Fruit fly (Drosophila melanogaster): ENCODE measurements around the gene CG4619.

- no peak for TF ChIP-seq Sox102F (GFP tag; optimal IDR thresholded peaks at IDR 0.05)
- TF ChIP-seq Bteb2 (GFP tag; optimal IDR thresholded peaks at IDR 0.05) = no peak
- no peak for TF ChIP-seq hkb (optimal IDR thresholded peaks at IDR 0.05)
- no peak for TF ChIP-seq hkb (GFP tag; IDR thresholded peaks at IDR 0.05)
- TF ChIP-seq Dref (GFP tag; IDR thresholded peaks at IDR 0.05) = no peak
- no peak for TF ChIP-seq phol (tag; optimal IDR thresholded peaks at IDR 0.05)
Measured at dm6 chr2L:9947738-9948519, 9.3 kb downstream of the CG4619 start.
